Worm (Caenorhabditis elegans) whole organism, L1 larva: ENCODE measurements around the gene ZK1236.5.

Experiments
- F16B12.6 ChIP-seq: fragments of 150-350 bp; optimal IDR thresholded peaks from 2 replicates; lab custom pipeline; 2014; ENCODE audit warnings: missing biosample characterization, missing genetic modification characterization
- aly-2 ChIP-seq: fragments of 150-350 bp; optimal IDR thresholded peaks from 2 replicates; lab custom pipeline; 2014; ENCODE audit warnings: missing biosample characterization, missing genetic modification characterization
- ama-1 ChIP-seq: fragments of 150-350 bp; optimal IDR thresholded peaks from 2 replicates; lab custom pipeline; 2014
- blmp-1 ChIP-seq: fragments of 150-350 bp; optimal IDR thresholded peaks from 2 replicates; lab custom pipeline; 2014; ENCODE audit warnings: missing biosample characterization, missing genetic modification characterization
- ceh-8 ChIP-seq: fragments of 200-800 bp; sonication (Bioruptor generic); optimal IDR thresholded peaks from 2 replicates; lab custom pipeline; 2018; ENCODE audit warnings: mild to moderate bottlenecking, missing genetic modification characterization, moderate library complexity, missing compliant biosample characterization
- ceh-88 ChIP-seq: fragments of 200-800 bp; sonication (Bioruptor generic); IDR thresholded peaks from 2 replicates; pipeline ENCODE4 v1.3.6; 2022; ENCODE audit warnings: missing genetic modification characterization, missing compliant biosample characterization
- dpl-1 ChIP-seq, 3 experiments: fragments of 150-350 bp in 2 of 3; sonication (generic microtip) in 1 of 3; optimal IDR thresholded peaks; 2 replicates each; lab custom pipeline; 2014 to 2017; ENCODE audit warnings: missing biosample characterization in 3 of 3, missing genetic modification characterization in 3 of 3, missing genetic modification reagents in 3 of 3
- dsc-1 ChIP-seq: sonication (generic microtip); optimal IDR thresholded peaks from 2 replicates; lab custom pipeline; 2016; ENCODE audit warnings: mild to moderate bottlenecking, missing genetic modification characterization, missing compliant biosample characterization
- efl-1 ChIP-seq, 4 experiments: fragments of 150-350 bp; optimal IDR thresholded peaks in 3 of 4; peaks in 1 of 4; 1 replicate in 1 of 4; 2 replicates in 3 of 4; lab custom pipeline; 2014; ENCODE audit warnings: missing biosample characterization in 2 of 4, missing genetic modification characterization in 2 of 4, missing genetic modification reagents in 2 of 4
- elt-3 ChIP-seq, 6 experiments: fragments of 150-350 bp in 1 of 6; sonication (generic microtip); optimal IDR thresholded peaks; 2 replicates each; lab custom pipeline; 2017 to 2018; ENCODE audit warnings: missing biosample characterization in 6 of 6, missing genetic modification characterization in 6 of 6, inconsistent platforms in 1 of 6
- fkh-4 ChIP-seq: sonication (generic microtip); optimal IDR thresholded peaks from 2 replicates; lab custom pipeline; 2016; ENCODE audit warnings: missing compliant biosample characterization, missing genetic modification characterization, borderline replicate concordance
- fkh-8 ChIP-seq: sonication (generic microtip); optimal IDR thresholded peaks from 2 replicates; lab custom pipeline; 2016; ENCODE audit warnings: mild to moderate bottlenecking, missing genetic modification characterization, missing compliant biosample characterization
- hlh-4 ChIP-seq: sonication (generic microtip); optimal IDR thresholded peaks from 2 replicates; lab custom pipeline; 2016; ENCODE audit warnings: mild to moderate bottlenecking, missing genetic modification characterization, missing compliant biosample characterization
- irx-1 ChIP-seq: sonication (generic microtip); optimal IDR thresholded peaks from 2 replicates; lab custom pipeline; 2016; ENCODE audit warnings: missing genetic modification characterization, missing compliant biosample characterization
- jun-1 ChIP-seq: fragments of 150-350 bp; optimal IDR thresholded peaks from 2 replicates; lab custom pipeline; 2014; ENCODE audit warnings: missing biosample characterization, missing genetic modification reagents, missing genetic modification characterization
- lin-13 ChIP-seq: fragments of 150-350 bp; optimal IDR thresholded peaks from 2 replicates; lab custom pipeline; 2014; ENCODE audit warnings: missing biosample characterization, missing genetic modification reagents, missing genetic modification characterization
- lin-14 ChIP-seq: fragments of 200-800 bp; sonication (Bioruptor generic); optimal IDR thresholded peaks from 2 replicates; lab custom pipeline; 2018; ENCODE audit warnings: mild to moderate bottlenecking, missing genetic modification characterization, moderate library complexity, missing compliant biosample characterization
- lin-35 ChIP-seq, 2 experiments: fragments of 150-350 bp; optimal IDR thresholded peaks; 2 replicates each; lab custom pipeline; 2014; ENCODE audit warnings: missing biosample characterization in 2 of 2, missing genetic modification characterization in 2 of 2, missing genetic modification reagents in 2 of 2
- lin-39 ChIP-seq: fragments of 150-350 bp; optimal IDR thresholded peaks from 2 replicates; lab custom pipeline; 2014; ENCODE audit warnings: missing biosample characterization, missing genetic modification reagents, missing genetic modification characterization
- lsy-2 ChIP-seq, 2 experiments: fragments of 150-350 bp; optimal IDR thresholded peaks; 2 replicates each; lab custom pipeline; 2014; ENCODE audit warnings: missing biosample characterization in 2 of 2, missing genetic modification characterization in 2 of 2
- mab-9 ChIP-seq: fragments of 200-800 bp; sonication (Bioruptor generic); IDR thresholded peaks from 2 replicates; pipeline ENCODE4 v1.3.6; 2022; ENCODE audit warnings: missing genetic modification reagents, missing genetic modification characterization, missing compliant biosample characterization
- mdl-1 ChIP-seq, 2 experiments: fragments of 150-350 bp; optimal IDR thresholded peaks; 2 replicates each; lab custom pipeline; 2014 to 2017; ENCODE audit warnings: missing biosample characterization in 2 of 2, missing genetic modification characterization in 2 of 2, inconsistent platforms in 1 of 2
- mef-2 ChIP-seq: fragments of 150-350 bp; optimal IDR thresholded peaks from 2 replicates; lab custom pipeline; 2014; ENCODE audit warnings: missing biosample characterization, missing genetic modification characterization
- mep-1 ChIP-seq: fragments of 150-350 bp; optimal IDR thresholded peaks from 2 replicates; lab custom pipeline; 2014; ENCODE audit warnings: missing biosample characterization, missing genetic modification characterization
- nhr-19 ChIP-seq: fragments of 200-800 bp; sonication (Bioruptor generic); conservative IDR thresholded peaks from 2 replicates; pipeline ENCODE4 v1.3.6; 2022; ENCODE audit warnings: missing genetic modification characterization, missing compliant biosample characterization
- nhr-47 ChIP-seq: sonication (generic microtip); optimal IDR thresholded peaks from 2 replicates; lab custom pipeline; 2016; ENCODE audit warnings: mild to moderate bottlenecking, missing genetic modification characterization, moderate library complexity, missing compliant biosample characterization
- nhr-71 ChIP-seq: sonication (generic microtip); optimal IDR thresholded peaks from 2 replicates; lab custom pipeline; 2016; ENCODE audit warnings: mild to moderate bottlenecking, missing genetic modification characterization, moderate library complexity, missing compliant biosample characterization
- nhr-90 ChIP-seq: sonication (generic microtip); optimal IDR thresholded peaks from 2 replicates; lab custom pipeline; 2016; ENCODE audit warnings: mild to moderate bottlenecking, missing genetic modification characterization, missing compliant biosample characterization; ENCODE audit not compliant: poor library complexity
- pax-3 ChIP-seq: fragments of 200-800 bp; sonication (Bioruptor generic); optimal IDR thresholded peaks from 2 replicates; lab custom pipeline; 2018; ENCODE audit warnings: mild to moderate bottlenecking, missing genetic modification characterization, moderate library complexity, missing compliant biosample characterization
- rnt-1 ChIP-seq: sonication (generic microtip); optimal IDR thresholded peaks from 2 replicates; lab custom pipeline; 2016; ENCODE audit warnings: mild to moderate bottlenecking, missing genetic modification characterization, moderate library complexity, missing compliant biosample characterization
- skn-1 ChIP-seq: fragments of 150-350 bp; optimal IDR thresholded peaks from 2 replicates; lab custom pipeline; 2014; ENCODE audit warnings: missing biosample characterization, missing genetic modification characterization
- snu-23 ChIP-seq: sonication (generic microtip); optimal IDR thresholded peaks from 2 replicates; lab custom pipeline; 2016; ENCODE audit warnings: missing genetic modification characterization, missing compliant biosample characterization
- sox-4 ChIP-seq: sonication (generic microtip); optimal IDR thresholded peaks from 2 replicates; lab custom pipeline; 2016; ENCODE audit warnings: missing genetic modification characterization, missing compliant biosample characterization
- swsn-7 ChIP-seq: sonication (generic microtip); optimal IDR thresholded peaks from 2 replicates; lab custom pipeline; 2016; ENCODE audit warnings: missing genetic modification characterization, missing compliant biosample characterization
- tbx-2 ChIP-seq: sonication (generic microtip); optimal IDR thresholded peaks from 2 replicates; lab custom pipeline; 2016; ENCODE audit warnings: missing genetic modification characterization, missing compliant biosample characterization
- tlp-1 ChIP-seq: fragments of 150-350 bp; optimal IDR thresholded peaks from 2 replicates; lab custom pipeline; 2014; ENCODE audit warnings: missing biosample characterization, missing genetic modification characterization
- unc-130 ChIP-seq: fragments of 150-350 bp; optimal IDR thresholded peaks from 2 replicates; lab custom pipeline; 2017; ENCODE audit warnings: missing biosample characterization, missing genetic modification characterization, inconsistent platforms
- unc-30 ChIP-seq: sonication (generic microtip); optimal IDR thresholded peaks from 2 replicates; lab custom pipeline; 2017; ENCODE audit warnings: missing biosample characterization, missing genetic modification characterization
- unc-86 ChIP-seq: sonication (generic microtip); optimal IDR thresholded peaks from 2 replicates; lab custom pipeline; 2016; ENCODE audit warnings: missing genetic modification characterization, missing compliant biosample characterization
- unc-98 ChIP-seq: fragments of 200-800 bp; sonication (Bioruptor generic); IDR thresholded peaks from 2 replicates; pipeline ENCODE4 v1.3.6; 2022; ENCODE audit warnings: missing genetic modification characterization, missing compliant biosample characterization
- vab-15 ChIP-seq: sonication (generic microtip); optimal IDR thresholded peaks from 2 replicates; lab custom pipeline; 2017; ENCODE audit warnings: missing genotype, mild to moderate bottlenecking, missing genetic modification characterization, missing compliant biosample characterization
- zip-4 ChIP-seq: fragments of 200-800 bp; sonication (Bioruptor generic); optimal IDR thresholded peaks from 2 replicates; lab custom pipeline; 2018; ENCODE audit warnings: mild to moderate bottlenecking, missing genetic modification characterization, moderate library complexity, missing compliant biosample characterization
- ztf-11 ChIP-seq, 2 experiments: sonication (generic microtip); optimal IDR thresholded peaks; 2 replicates each; lab custom pipeline; 2016 to 2017; ENCODE audit warnings: missing genetic modification characterization in 2 of 2, missing biosample characterization in 1 of 2, missing compliant biosample characterization in 1 of 2
- ztf-4 ChIP-seq: fragments of 150-350 bp; optimal IDR thresholded peaks from 2 replicates; lab custom pipeline; 2014; ENCODE audit warnings: missing biosample characterization, missing genetic modification characterization

Gene ZK1236.5

ce11 chrIII:8446061-8446460, 14.0 kb upstream of the ZK1236.5 start:
- TF ChIP-seq sox-4 (no peak), mep-1 (peak; percentile 53)

ce11 chrIII:8444433-8445090, 12.5 kb upstream of the ZK1236.5 start:
- TF ChIP-seq aly-2 (peak; percentile 54), unc-30 (tag; lab: Kevin White, UChicago) (no peak), skn-1 (tag; lab: Kevin White, UChicago) (peak; percentile 30), pax-3 (tag; lab: Kevin White, UChicago) (no peak), lin-39 (tag; lab: Kevin White, UChicago) (no peak), jun-1 (no peak), hlh-4 (tag; lab: Kevin White, UChicago) (no peak), mab-9 (GFP tag; lab: Robert Waterston, UW) (no peak), nhr-71 (no peak), elt-3 (tag; optimal IDR thresholded peaks at IDR 0.05; lab: Kevin White, UChicago) (no peak), unc-98 (no peak), fkh-4 (tag; lab: Kevin White, UChicago) (no peak), lin-14 (GFP tag; lab: Kevin White, UChicago) (no peak), ama-1 (lab: Kevin White, UChicago) (peak; percentile 70), zip-4 (GFP tag; lab: Kevin White, UChicago) (no peak)

DNA sequence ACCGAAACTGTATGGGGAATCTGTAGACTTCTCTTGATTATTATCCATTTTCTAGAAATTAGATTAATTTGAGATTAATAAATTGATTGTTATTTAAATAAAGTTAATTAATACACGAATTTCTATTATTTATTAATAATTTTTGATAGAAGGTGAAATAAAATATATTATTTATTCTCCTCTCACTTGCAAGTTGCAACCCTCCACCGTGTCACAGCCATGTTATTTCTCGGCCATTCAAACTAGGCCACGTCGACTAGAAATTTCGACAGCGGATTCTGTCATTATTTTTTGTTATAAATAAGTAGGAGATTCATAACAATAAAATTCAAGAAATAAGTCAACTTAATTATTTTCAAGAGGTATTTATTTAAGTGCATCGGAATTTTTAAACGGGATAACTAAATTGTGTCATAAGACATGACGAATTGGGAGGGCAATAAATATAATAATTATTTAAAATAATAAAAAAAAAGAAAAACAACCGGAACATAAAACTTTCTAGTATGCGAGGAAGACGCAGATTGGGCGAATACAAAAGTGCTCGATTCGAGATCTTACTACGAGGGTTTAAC, 11.6 kb upstream of the ZK1236.5 start, which contains the start of gene ufbp-1:
Gene ufbp-1, minus strand, starts transcription at position 51 of the 575 bp plus-strand sequence.
- TF ChIP-seq swsn-7 (peak; percentile 55), mdl-1 (tag; optimal IDR thresholded peaks at IDR 0.05; lab: Kevin White, UChicago) (peak in 1 of 2 experiments; percentile 14), pax-3 (tag; lab: Kevin White, UChicago) (peak; percentile 38), lsy-2 (tag; optimal IDR thresholded peaks at IDR 0.05; lab: Kevin White, UChicago) (peak; percentile 45 to 86), skn-1 (tag; lab: Kevin White, UChicago) (peak; percentile 94), ceh-8 (GFP tag; lab: Kevin White, UChicago) (no peak), ceh-88 (GFP tag; lab: Robert Waterston, UW) (peak; percentile 44; the same call in 1 of the 2 replicates), ama-1 (lab: Kevin White, UChicago) (peak; percentile 99), mab-9 (GFP tag; lab: Robert Waterston, UW) (peak; percentile 41; the same call in 1 of the 2 replicates), nhr-47 (peak; percentile 19), lin-35 (GFP tag; optimal IDR thresholded peaks at IDR 0.05; lab: Kevin White, UChicago) (peak; percentile 16 to 65), unc-130 (tag; lab: Kevin White, UChicago) (peak; percentile 13), vab-15 (tag; lab: Kevin White, UChicago) (no peak), fkh-4 (tag; lab: Kevin White, UChicago) (no peak), elt-3 (tag; optimal IDR thresholded peaks at IDR 0.05; lab: Kevin White, UChicago) (peak in 1 of 6 experiments; percentile 90), lin-39 (tag; lab: Kevin White, UChicago) (no peak), rnt-1 (tag; lab: Kevin White, UChicago) (peak; percentile 53), fkh-8 (tag; lab: Kevin White, UChicago) (peak; percentile 18), lin-13 (GFP tag; lab: Kevin White, UChicago) (peak; percentile 58), ztf-11 (tag; optimal IDR thresholded peaks at IDR 0.05; lab: Kevin White, UChicago) (peak in 1 of 2 experiments; percentile 26), aly-2 (peak; percentile 98), efl-1 (optimal IDR thresholded peaks at IDR 0.05; lab: Kevin White, UChicago) (no peak), efl-1 (GFP tag; optimal IDR thresholded peaks at IDR 0.05 in 1 of 2; lab: Kevin White, UChicago) (peak; percentile 27 to 57), blmp-1 (tag; lab: Kevin White, UChicago) (peak; percentile 68), snu-23 (GFP tag; lab: Kevin White, UChicago) (peak; percentile 60), dpl-1 (GFP tag; optimal IDR thresholded peaks at IDR 0.05; lab: Kevin White, UChicago) (peak; percentile 24 to 65 (median 44)), unc-98 (no peak), hlh-4 (tag; lab: Kevin White, UChicago) (peak; percentile 15), F16B12.6 (tag; lab: Kevin White, UChicago) (peak; percentile 1), nhr-71 (peak; percentile 76), ztf-4 (tag; lab: Kevin White, UChicago) (peak; percentile 92), irx-1 (tag; lab: Kevin White, UChicago) (peak; percentile 15), mef-2 (no peak), lin-14 (GFP tag; lab: Kevin White, UChicago) (peak; percentile 51), zip-4 (GFP tag; lab: Kevin White, UChicago) (peak; percentile 5), tbx-2 (tag; lab: Kevin White, UChicago) (no peak), unc-86 (tag; lab: Kevin White, UChicago) (peak; percentile 6), nhr-90 (tag; lab: Kevin White, UChicago) (peak; percentile 60), nhr-19 (GFP tag; lab: Robert Waterston, UW) (peak; percentile 29; the same call in 1 of the 2 replicates), tlp-1 (tag; lab: Kevin White, UChicago) (no peak), dsc-1 (tag; lab: Kevin White, UChicago) (peak; percentile 33)
